Worm (Caenorhabditis elegans) whole organism, midembryonic: ENCODE measurements around the gene C08E3.1.
A peak's percentile ranks its signal among the peaks of the same experiment; 100 is the strongest.
"Not testable (repeated sequence)": the region's sequence is repeated elsewhere in the genome, so short reads cannot be mapped to it uniquely, and the experiment has no call there.

ENCODE experiments used
- T22C8.4 ChIP-seq: fragments of 200-800 bp; sonication (Bioruptor generic); IDR thresholded peaks from 2 replicates; pipeline ENCODE4 v1.3.6; 2022; ENCODE audit warnings: missing genetic modification characterization, missing compliant biosample characterization
- cog-1 ChIP-seq: sonication (generic microtip); optimal IDR thresholded peaks from 2 replicates; lab custom pipeline; 2016; ENCODE audit warnings: missing genetic modification characterization, missing compliant biosample characterization
- flt-1 ChIP-seq: fragments of 200-800 bp; sonication (Bioruptor generic); IDR thresholded peaks from 2 replicates; pipeline ENCODE4 v1.3.6; 2022; ENCODE audit warnings: missing genetic modification characterization, missing compliant biosample characterization
- klf-2 ChIP-seq: fragments of 200-800 bp; sonication (Bioruptor generic); conservative IDR thresholded peaks from 2 replicates; pipeline ENCODE4 v1.3.6; 2022; ENCODE audit warnings: missing genetic modification reagents, missing genetic modification characterization, missing compliant biosample characterization
- med-1 ChIP-seq: sonication (generic microtip); optimal IDR thresholded peaks from 2 replicates; lab custom pipeline; 2017; ENCODE audit warnings: missing genetic modification characterization, mild to moderate bottlenecking, missing compliant biosample characterization, antibody characterized with exemption, missing genetic modification reagents; ENCODE audit not compliant: insufficient read depth
- ref-1 ChIP-seq: fragments of 200-800 bp; sonication (Bioruptor generic); conservative IDR thresholded peaks from 2 replicates; pipeline ENCODE4 v1.3.6; 2022; ENCODE audit warnings: missing genetic modification reagents, missing genetic modification characterization, missing compliant biosample characterization
- tab-1 ChIP-seq: fragments of 200-800 bp; sonication (Bioruptor generic); IDR thresholded peaks from 2 replicates; pipeline ENCODE4 v1.3.6; 2022; ENCODE audit warnings: missing genetic modification characterization, missing compliant biosample characterization
- ztf-23 ChIP-seq: fragments of 200-800 bp; sonication (Bioruptor generic); IDR thresholded peaks from 2 replicates; pipeline ENCODE4 v1.3.6; 2022; ENCODE audit warnings: missing genetic modification reagents, missing genetic modification characterization, missing compliant biosample characterization
- ztf-29 ChIP-seq: fragments of 200-800 bp; sonication (Bioruptor generic); IDR thresholded peaks from 2 replicates; pipeline ENCODE4 v1.3.6; 2022; ENCODE audit warnings: missing genetic modification reagents, missing genetic modification characterization, missing compliant biosample characterization

Gene C08E3.1

DNA sequence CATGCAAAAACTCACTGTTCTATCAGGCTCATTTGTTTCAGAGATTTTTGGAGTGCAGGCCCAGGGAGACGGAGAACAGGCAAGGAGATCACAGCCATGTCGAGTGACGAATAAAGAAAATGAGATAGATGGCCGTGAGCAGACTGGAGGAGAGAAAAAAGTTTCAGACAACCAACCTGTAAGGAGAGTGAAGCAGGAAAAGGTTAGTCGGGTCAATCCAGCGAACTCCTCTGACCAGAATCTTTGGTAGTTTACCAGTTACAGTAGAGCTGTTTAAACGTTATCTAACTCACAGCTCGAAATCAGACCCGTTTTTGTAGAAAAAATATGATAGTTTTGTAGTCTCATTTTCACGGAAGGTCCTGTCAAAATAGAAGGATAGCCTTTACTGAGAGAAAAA lies 15.2 kb downstream of the C08E3.1 start, which contains the start of gene fbxb-21:
Gene fbxb-21 (minus strand): TSS at position 101 of the 400 bp plus-strand sequence.
- no peak for TF ChIP-seq T22C8.4
- TF ChIP-seq cog-1 (tag; lab: Kevin White, UChicago), result no peak
- no peak for TF ChIP-seq flt-1 (GFP tag; lab: Robert Waterston, UW)
- no peak for TF ChIP-seq klf-2
- no peak for TF ChIP-seq ztf-23 (GFP tag; lab: Robert Waterston, UW)
- no peak for TF ChIP-seq med-1 (GFP tag; lab: Kevin White, UChicago)
- no peak for TF ChIP-seq ztf-29 (GFP tag; lab: Robert Waterston, UW)
- no peak for TF ChIP-seq tab-1 (GFP tag; lab: Robert Waterston, UW)
- TF ChIP-seq ref-1 (GFP tag; lab: Robert Waterston, UW), result no peak

- TF ChIP-seq ztf-29 (GFP tag; lab: Robert Waterston, UW) (no peak), tab-1 (GFP tag; lab: Robert Waterston, UW) (no peak), ztf-23 (GFP tag; lab: Robert Waterston, UW) (no peak), flt-1 (GFP tag; lab: Robert Waterston, UW) (no peak)
These were observed 16.9 kb downstream of the C08E3.1 start, which contains the start of gene fbxb-20 for ce11 chrII:1650502-1650901. Gene fbxb-20 (minus strand): TSS chrII:1650602.

ce11 chrII:1651804-1652203 lies 18.2 kb downstream of the C08E3.1 start, which contains the start of gene fbxb-16:
Gene fbxb-16 (minus strand): TSS chrII:1651904.
- TF ChIP-seq cog-1 (tag; lab: Kevin White, UChicago), result no peak
- no peak for TF ChIP-seq ztf-29 (GFP tag; lab: Robert Waterston, UW)
- TF ChIP-seq T22C8.4, result no peak

- TF ChIP-seq cog-1 (tag; lab: Kevin White, UChicago) (no peak), T22C8.4 (no peak), flt-1 (GFP tag; lab: Robert Waterston, UW) (no peak), tab-1 (GFP tag; lab: Robert Waterston, UW) (no peak), ref-1 (GFP tag; lab: Robert Waterston, UW) (no peak), klf-2 (no peak)
These were observed 19.8 kb downstream of the C08E3.1 start, which contains the start of gene fbxb-15 for ce11 chrII:1653397-1653796. Gene fbxb-15 (minus strand): TSS chrII:1653497.

- no peak for TF ChIP-seq tab-1 (GFP tag; lab: Robert Waterston, UW)
- no peak for TF ChIP-seq ztf-29 (GFP tag; lab: Robert Waterston, UW)
- no peak for TF ChIP-seq med-1 (GFP tag; lab: Kevin White, UChicago)
- no peak for TF ChIP-seq ref-1 (GFP tag; lab: Robert Waterston, UW)
- TF ChIP-seq cog-1 (tag; lab: Kevin White, UChicago), result no peak
- TF ChIP-seq flt-1 (GFP tag; lab: Robert Waterston, UW), result no peak
- no peak for TF ChIP-seq T22C8.4
- no peak for TF ChIP-seq klf-2
- no peak for TF ChIP-seq ztf-23 (GFP tag; lab: Robert Waterston, UW)
These were observed 21.3 kb downstream of the C08E3.1 start, which contains the start of gene btb-12 for ce11 chrII:1654917-1655316. Gene btb-12 (plus strand): TSS chrII:1655217.

DNA sequence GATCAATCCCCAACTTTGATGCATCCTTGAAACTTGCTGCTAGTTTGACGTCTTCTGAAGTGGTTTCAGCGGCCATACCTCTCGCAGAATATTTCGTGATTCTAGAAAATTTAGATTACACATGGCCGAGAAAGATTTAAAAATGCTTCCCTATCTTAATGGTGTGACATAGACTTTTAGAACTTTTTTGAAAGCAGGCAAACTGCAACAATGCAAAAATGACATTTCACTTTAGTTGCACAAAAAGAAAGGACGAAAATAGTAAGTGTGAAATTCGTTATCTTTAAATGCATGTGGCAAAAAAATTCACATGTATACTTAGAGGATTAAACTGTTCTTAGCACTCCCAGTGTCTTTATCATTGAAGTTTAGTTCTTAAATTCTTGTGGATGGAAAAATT lies 23.6 kb downstream of the C08E3.1 start, which contains the start of gene ZC204.12:
Gene ZC204.12 (minus strand): TSS at position 101 of the 400 bp plus-strand sequence.
- TF ChIP-seq cog-1 (tag; lab: Kevin White, UChicago), result no peak
- TF ChIP-seq med-1 (GFP tag; lab: Kevin White, UChicago), result no peak
- TF ChIP-seq ztf-29 (GFP tag; lab: Robert Waterston, UW), result no peak
- TF ChIP-seq ztf-23 (GFP tag; lab: Robert Waterston, UW), result no peak
- TF ChIP-seq tab-1 (GFP tag; lab: Robert Waterston, UW), result no peak
- no peak for TF ChIP-seq klf-2
- TF ChIP-seq ref-1 (GFP tag; lab: Robert Waterston, UW), result no peak
- TF ChIP-seq T22C8.4, result no peak
- TF ChIP-seq flt-1 (GFP tag; lab: Robert Waterston, UW), result no peak

DNA sequence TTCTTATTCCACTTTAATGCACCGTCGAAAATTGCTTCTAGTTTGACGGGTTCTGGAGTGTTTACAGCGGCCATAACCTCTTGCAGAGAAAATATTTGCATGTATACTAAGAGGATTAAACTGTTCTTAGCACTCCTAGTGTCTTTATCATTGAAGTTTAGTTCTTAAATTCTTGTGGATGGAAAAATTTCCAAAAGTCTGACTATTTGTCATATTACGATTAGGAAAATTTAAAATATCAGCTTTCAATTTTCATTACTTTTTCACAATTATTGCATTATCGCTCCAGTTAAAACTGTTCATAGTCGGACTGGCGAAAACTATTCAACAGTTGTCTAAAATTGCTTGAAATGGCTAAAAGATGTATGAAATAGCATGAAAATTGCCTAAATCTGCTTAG lies 27.3 kb downstream of the C08E3.1 start, which contains the start of gene ZC204.13:
Gene ZC204.13 (minus strand): TSS at position 101 of the 400 bp plus-strand sequence.
- not testable (repeated sequence) for TF ChIP-seq ref-1 (GFP tag; lab: Robert Waterston, UW); T22C8.4; klf-2

- TF ChIP-seq ztf-23 (GFP tag; lab: Robert Waterston, UW) (no peak), cog-1 (tag; lab: Kevin White, UChicago) (no peak), ztf-29 (GFP tag; lab: Robert Waterston, UW) (no peak), klf-2 (no peak), ref-1 (GFP tag; lab: Robert Waterston, UW) (no peak), tab-1 (GFP tag; lab: Robert Waterston, UW) (no peak), flt-1 (GFP tag; lab: Robert Waterston, UW) (no peak), med-1 (GFP tag; lab: Kevin White, UChicago) (no peak), T22C8.4 (no peak)
These were observed 29.3 kb downstream of the C08E3.1 start, which contains the start of gene ZC204.14 for ce11 chrII:1662881-1663280. Gene ZC204.14 (minus strand): TSS chrII:1662949.

- TF ChIP-seq flt-1 (GFP tag; lab: Robert Waterston, UW) (no peak), ref-1 (GFP tag; lab: Robert Waterston, UW) (0 out of 2 replicates have a peak, but pooled peaks have one; percentile 17), ztf-23 (GFP tag; lab: Robert Waterston, UW) (no peak)
These were observed 29.9 kb downstream of the C08E3.1 start, which contains the start of gene duxl-1 for ce11 chrII:1663516-1663915. Gene duxl-1 (plus strand): TSS chrII:1663699.

DNA sequence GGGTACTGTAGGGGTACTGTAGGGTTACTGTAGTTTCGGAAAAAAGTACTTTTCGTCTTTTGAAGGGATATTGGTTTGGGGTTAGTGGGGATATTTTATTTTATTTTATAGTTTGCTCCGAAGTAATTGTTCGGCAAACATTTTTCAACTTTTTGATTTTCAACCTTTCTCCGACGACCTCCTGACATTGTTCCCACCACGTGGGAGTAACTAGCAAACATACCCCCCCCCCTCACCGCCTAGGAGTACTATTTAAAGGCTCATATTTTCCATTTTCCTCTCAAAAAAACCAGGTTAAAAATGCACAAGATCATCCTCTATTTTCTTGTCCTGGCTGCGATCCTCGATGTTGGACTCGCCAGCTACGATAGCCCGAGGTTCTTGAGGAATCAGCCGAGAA lies 32.4 kb downstream of the C08E3.1 start, which contains the start of gene srlf-29:
Gene srlf-29 (plus strand): TSS at position 301 of the 400 bp plus-strand sequence.
- no peak for TF ChIP-seq med-1 (GFP tag; lab: Kevin White, UChicago)
- TF ChIP-seq ztf-29 (GFP tag; lab: Robert Waterston, UW), result no peak
- no peak for TF ChIP-seq T22C8.4
- TF ChIP-seq cog-1 (tag; lab: Kevin White, UChicago), result no peak
- TF ChIP-seq ref-1 (GFP tag; lab: Robert Waterston, UW), result no peak
- no peak for TF ChIP-seq tab-1 (GFP tag; lab: Robert Waterston, UW)
- no peak for TF ChIP-seq ztf-23 (GFP tag; lab: Robert Waterston, UW)
- TF ChIP-seq flt-1 (GFP tag; lab: Robert Waterston, UW), result no peak
- TF ChIP-seq klf-2, result no peak
